Fruit fly (Drosophila melanogaster) whole organism, wandering third instar larva: Measurements from ENCODE around the gene Cisd2.

Source experiments
- Dif ChIP-seq: fragments of 200-275, 200-300 bp; sonication (Bioruptor generic); optimal IDR thresholded peaks from 2 replicates; lab custom pipeline; 2018; ENCODE audit warnings: missing biosample characterization, missing genetic modification characterization; ENCODE audit not compliant: partially characterized antibody
- dmrt93B ChIP-seq: fragments of 200-800 bp; sonication (Bioruptor generic); optimal IDR thresholded peaks from 2 replicates; lab custom pipeline; 2018; ENCODE audit warnings: missing biosample characterization, mild to moderate bottlenecking, missing genetic modification characterization
- jim ChIP-seq: fragments of 175-275, 200-325 bp; sonication (Bioruptor generic); optimal IDR thresholded peaks from 2 replicates; lab custom pipeline; 2016; ENCODE audit warnings: missing biosample characterization, mild to moderate bottlenecking, missing genetic modification characterization
- lola ChIP-seq: fragments of >200 bp; optimal IDR thresholded peaks from 2 replicates; lab custom pipeline; 2017; ENCODE audit warnings: missing biosample characterization, missing genetic modification characterization

DNA sequence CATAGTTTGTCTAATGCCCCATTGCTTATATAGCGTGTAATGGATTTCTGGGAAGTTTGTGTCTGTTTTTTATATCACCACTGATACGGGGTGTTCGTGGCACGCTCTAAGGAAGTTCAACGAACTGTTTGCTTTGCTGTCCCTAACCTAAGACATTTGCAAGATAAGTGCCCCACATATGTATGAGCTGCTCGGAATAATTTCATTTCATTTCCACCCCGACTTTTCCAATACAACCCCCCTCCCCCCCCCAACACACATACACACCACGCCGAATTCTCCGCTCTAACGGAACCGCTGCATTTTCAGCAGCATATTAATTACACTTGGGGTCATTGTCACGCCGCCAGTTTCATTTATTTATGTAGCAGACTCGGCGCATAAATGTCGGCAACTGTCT, 44.8 kb upstream of the Cisd2 start:
- TF ChIP-seq Dif (GFP tag; lab: Kevin White, UChicago): no peak
- TF ChIP-seq jim: no peak
- no peak for TF ChIP-seq lola (GFP tag; lab: Kevin White, UChicago)
- no peak for TF ChIP-seq dmrt93B (GFP tag; lab: Kevin White, UChicago)
